Fruit fly (Drosophila melanogaster): ENCODE data around the gene IFT54.

Gene IFT54

DNA sequence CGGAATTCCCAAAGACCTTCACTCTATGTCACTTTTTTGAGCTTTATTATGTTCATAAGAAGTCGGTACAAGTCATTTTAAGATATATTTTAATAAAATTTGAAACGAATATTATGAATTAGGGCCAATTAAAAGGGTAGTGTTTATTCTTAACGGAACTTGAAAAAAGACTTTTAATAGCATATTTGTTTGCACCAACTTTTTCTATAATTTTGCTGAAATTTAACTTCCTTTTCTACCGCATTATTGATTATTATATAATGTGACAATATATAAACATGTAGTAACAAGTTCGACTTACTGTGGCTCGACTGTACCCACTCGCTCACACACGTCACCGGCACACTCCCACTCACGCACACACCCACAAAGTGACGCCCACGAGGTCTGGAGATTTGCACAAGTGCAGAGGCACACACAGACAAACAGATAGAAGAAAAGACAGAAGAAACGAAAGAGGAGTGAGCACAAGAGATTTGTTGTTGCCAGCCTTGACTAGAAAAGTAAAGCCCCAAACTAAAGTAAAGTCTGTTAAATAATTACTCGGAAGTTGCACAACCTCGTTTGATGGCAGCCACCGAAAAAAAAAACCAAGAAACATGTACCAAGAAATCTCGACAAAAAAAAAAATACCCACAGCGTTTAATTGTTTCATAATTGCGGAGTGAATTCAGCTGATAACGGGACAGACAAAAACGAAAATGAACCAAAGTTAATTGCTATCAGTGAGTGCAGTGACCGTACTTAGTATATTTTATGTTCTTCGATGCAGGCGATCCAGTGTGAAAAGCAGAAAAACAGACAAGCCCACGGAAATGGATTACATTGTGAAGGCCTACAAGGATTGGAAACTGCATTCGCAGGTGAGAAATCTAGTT lies 12.0 kb upstream of the IFT54 start:
- no peak for TF ChIP-seq Hr78 (GFP tag; optimal IDR thresholded peaks at IDR 0.05)
- no peak for TF ChIP-seq Abd-B (GFP tag; optimal IDR thresholded peaks at IDR 0.05)
- no peak for TF ChIP-seq N (GFP tag; optimal IDR thresholded peaks at IDR 0.05)
- TF ChIP-seq dmrt93B (GFP tag; optimal IDR thresholded peaks at IDR 0.05) = peak; percentile 29
- TF ChIP-seq dsf (GFP tag; optimal IDR thresholded peaks at IDR 0.05; ENCODE audit: borderline replicate concordance) = no peak
- TF ChIP-seq GATAd (GFP tag; optimal IDR thresholded peaks at IDR 0.05) = no peak
- peak; percentile 38 for TF ChIP-seq woc (GFP tag; optimal IDR thresholded peaks at IDR 0.05)
- no peak for TF ChIP-seq lola (GFP tag; optimal IDR thresholded peaks at IDR 0.05)
- no peak for TF ChIP-seq jim (GFP tag; optimal IDR thresholded peaks at IDR 0.05)
- TF ChIP-seq Dfd (GFP tag; optimal IDR thresholded peaks at IDR 0.05) = no peak
- TF ChIP-seq rgr (GFP tag; optimal IDR thresholded peaks at IDR 0.05) = peak; percentile 22
- no peak for TF ChIP-seq usp (GFP tag; optimal IDR thresholded peaks at IDR 0.05)
- no peak for TF ChIP-seq tai (GFP tag; optimal IDR thresholded peaks at IDR 0.05)
- no peak for TF ChIP-seq CrebA (GFP tag; optimal IDR thresholded peaks at IDR 0.05; ENCODE audit: borderline replicate concordance)
- TF ChIP-seq CG32264 (GFP tag; optimal IDR thresholded peaks at IDR 0.05) = no peak
- peak; percentile 46 for TF ChIP-seq HLH106 (tag; optimal IDR thresholded peaks at IDR 0.05)
- no peak for TF ChIP-seq Vsx2 (GFP tag; optimal IDR thresholded peaks at IDR 0.05; ENCODE audit: partially characterized antibody)
- peak; percentile 69 for TF ChIP-seq h (GFP tag; optimal IDR thresholded peaks at IDR 0.05)
- peak; percentile 57 for TF ChIP-seq OdsH (GFP tag; optimal IDR thresholded peaks at IDR 0.05)
- TF ChIP-seq Myc (optimal IDR thresholded peaks at IDR 0.05) = no peak
- TF ChIP-seq pan (optimal IDR thresholded peaks at IDR 0.05) = no peak
- no peak for TF ChIP-seq sage (GFP tag; optimal IDR thresholded peaks at IDR 0.05)
- TF ChIP-seq Hnf4 (GFP tag; optimal IDR thresholded peaks at IDR 0.05) = no peak
- TF ChIP-seq br (GFP tag; optimal IDR thresholded peaks at IDR 0.05) = peak; percentile 21
- TF ChIP-seq foxo (GFP tag; optimal IDR thresholded peaks at IDR 0.05) = peak in 1 of 2 experiments; percentile 57
- TF ChIP-seq Hr83 (GFP tag; optimal IDR thresholded peaks at IDR 0.05; ENCODE audit: poor library complexity, severe bottlenecking) = peak; percentile 11
- no peak for TF ChIP-seq CG9705 (GFP tag; optimal IDR thresholded peaks at IDR 0.05)
- TF ChIP-seq ey (GFP tag; optimal IDR thresholded peaks at IDR 0.05) = peak; percentile 27
- TF ChIP-seq sv (GFP tag; optimal IDR thresholded peaks at IDR 0.05) = no peak
- no peak for TF ChIP-seq dl (GFP tag; optimal IDR thresholded peaks at IDR 0.05; ENCODE audit: insufficient read depth in 1 of 2, partially characterized antibody in 2 of 2)
- TF ChIP-seq Rel (GFP tag; optimal IDR thresholded peaks at IDR 0.05) = no peak
- TF ChIP-seq Rel (tag; optimal IDR thresholded peaks at IDR 0.05) = peak; percentile 84
- TF ChIP-seq brk (GFP tag; optimal IDR thresholded peaks at IDR 0.05) = no peak
- TF ChIP-seq fru (GFP tag; optimal IDR thresholded peaks at IDR 0.05) = peak; percentile 54
- peak; percentile 36 for TF ChIP-seq psq (GFP tag; optimal IDR thresholded peaks at IDR 0.05)
- no peak for TF ChIP-seq Mio (GFP tag; optimal IDR thresholded peaks at IDR 0.05)
- TF ChIP-seq Sp1 (GFP tag; optimal IDR thresholded peaks at IDR 0.05) = peak; percentile 30
- no peak for TF ChIP-seq Jra (GFP tag; optimal IDR thresholded peaks at IDR 0.05)
- no peak for TF ChIP-seq Dif (GFP tag; optimal IDR thresholded peaks at IDR 0.05; ENCODE audit: partially characterized antibody)

DNA sequence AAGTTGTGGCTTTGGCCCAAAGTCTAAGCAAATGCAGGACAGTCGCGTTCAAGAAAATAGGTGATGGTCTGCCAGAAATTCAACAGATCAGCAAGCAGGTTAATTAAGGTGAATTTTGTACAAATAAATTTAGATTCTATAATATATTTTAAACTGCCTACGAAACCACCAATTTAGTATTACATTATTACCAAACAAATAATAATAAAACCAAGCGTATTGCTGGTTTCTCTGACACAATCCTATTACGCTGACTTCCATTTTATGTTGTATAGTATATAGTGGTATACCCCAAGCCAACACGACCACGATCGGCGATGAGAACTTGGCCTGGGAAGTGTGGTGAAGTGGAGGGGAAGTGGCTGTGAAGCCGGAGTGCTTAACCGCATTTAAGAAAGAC lies 10.8 kb upstream of the IFT54 start:
- peak; percentile 83 for TF ChIP-seq h (GFP tag; optimal IDR thresholded peaks at IDR 0.05)
- TF ChIP-seq Hnf4 (GFP tag; optimal IDR thresholded peaks at IDR 0.05) = peak; percentile 62
- peak; percentile 90 for TF ChIP-seq OdsH (GFP tag; optimal IDR thresholded peaks at IDR 0.05)
- no peak for TF ChIP-seq sv (GFP tag; optimal IDR thresholded peaks at IDR 0.05)
- no peak for TF ChIP-seq dsf (GFP tag; optimal IDR thresholded peaks at IDR 0.05; ENCODE audit: borderline replicate concordance)
- no peak for TF ChIP-seq Dif (GFP tag; optimal IDR thresholded peaks at IDR 0.05; ENCODE audit: partially characterized antibody)
- TF ChIP-seq dmrt93B (GFP tag; optimal IDR thresholded peaks at IDR 0.05) = peak; percentile 74
- no peak for TF ChIP-seq usp (GFP tag; optimal IDR thresholded peaks at IDR 0.05)
- TF ChIP-seq br (GFP tag; optimal IDR thresholded peaks at IDR 0.05) = peak; percentile 78
- peak; percentile 82 for TF ChIP-seq ey (GFP tag; optimal IDR thresholded peaks at IDR 0.05)
- peak; percentile 43 for TF ChIP-seq brk (GFP tag; optimal IDR thresholded peaks at IDR 0.05)
- peak in 1 of 2 experiments; percentile 83 for TF ChIP-seq foxo (GFP tag; optimal IDR thresholded peaks at IDR 0.05)
- TF ChIP-seq Mio (GFP tag; optimal IDR thresholded peaks at IDR 0.05) = no peak
- TF ChIP-seq dl (GFP tag; optimal IDR thresholded peaks at IDR 0.05; ENCODE audit: insufficient read depth in 1 of 2, partially characterized antibody in 2 of 2) = no peak
- TF ChIP-seq psq (GFP tag; optimal IDR thresholded peaks at IDR 0.05) = peak; percentile 84
- peak; percentile 87 for TF ChIP-seq rgr (GFP tag; optimal IDR thresholded peaks at IDR 0.05)
- TF ChIP-seq Dfd (GFP tag; optimal IDR thresholded peaks at IDR 0.05) = no peak
- TF ChIP-seq HLH106 (tag; optimal IDR thresholded peaks at IDR 0.05) = peak; percentile 87
- no peak for TF ChIP-seq jim (GFP tag; optimal IDR thresholded peaks at IDR 0.05)
- TF ChIP-seq Sp1 (GFP tag; optimal IDR thresholded peaks at IDR 0.05) = peak; percentile 91
- no peak for TF ChIP-seq Rel (GFP tag; optimal IDR thresholded peaks at IDR 0.05)
- TF ChIP-seq Rel (tag; optimal IDR thresholded peaks at IDR 0.05) = peak; percentile 65
- no peak for TF ChIP-seq Vsx2 (GFP tag; optimal IDR thresholded peaks at IDR 0.05; ENCODE audit: partially characterized antibody)
- no peak for TF ChIP-seq Myc (optimal IDR thresholded peaks at IDR 0.05)
- no peak for TF ChIP-seq GATAd (GFP tag; optimal IDR thresholded peaks at IDR 0.05)
- TF ChIP-seq sage (GFP tag; optimal IDR thresholded peaks at IDR 0.05) = no peak
- peak; percentile 87 for TF ChIP-seq fru (GFP tag; optimal IDR thresholded peaks at IDR 0.05)
- TF ChIP-seq woc (GFP tag; optimal IDR thresholded peaks at IDR 0.05) = peak; percentile 84
- TF ChIP-seq CrebA (GFP tag; optimal IDR thresholded peaks at IDR 0.05; ENCODE audit: borderline replicate concordance) = peak; percentile 31
- no peak for TF ChIP-seq CG32264 (GFP tag; optimal IDR thresholded peaks at IDR 0.05)
- no peak for TF ChIP-seq Hr83 (GFP tag; optimal IDR thresholded peaks at IDR 0.05; ENCODE audit: poor library complexity, severe bottlenecking)
- TF ChIP-seq tai (GFP tag; optimal IDR thresholded peaks at IDR 0.05) = peak; percentile 6
- no peak for TF ChIP-seq Abd-B (GFP tag; optimal IDR thresholded peaks at IDR 0.05)
- no peak for TF ChIP-seq Hr78 (GFP tag; optimal IDR thresholded peaks at IDR 0.05)
- TF ChIP-seq N (GFP tag; optimal IDR thresholded peaks at IDR 0.05) = no peak
- peak; percentile 67 for TF ChIP-seq CG9705 (GFP tag; optimal IDR thresholded peaks at IDR 0.05)
- no peak for TF ChIP-seq lola (GFP tag; optimal IDR thresholded peaks at IDR 0.05)
- TF ChIP-seq Jra (GFP tag; optimal IDR thresholded peaks at IDR 0.05) = peak; percentile 29
- TF ChIP-seq pan (optimal IDR thresholded peaks at IDR 0.05) = no peak

Measured in whole organism, wandering third instar larva.